Fruit fly (Drosophila melanogaster): Measurements from ENCODE around the gene CG14377.

- no peak for TF ChIP-seq CG9876 (GFP tag; optimal IDR thresholded peaks at IDR 0.05)
- TF ChIP-seq CG10543 (GFP tag; optimal IDR thresholded peaks at IDR 0.05), result no peak
- TF ChIP-seq CG33557 (GFP tag; optimal IDR thresholded peaks at IDR 0.05), result no peak
- TF ChIP-seq CG12299 (tag; optimal IDR thresholded peaks at IDR 0.05), result no peak
- TF ChIP-seq CG5953 (GFP tag; IDR thresholded peaks at IDR 0.05), result no peak
- no peak for TF ChIP-seq ara (GFP tag; IDR thresholded peaks at IDR 0.05)
- no peak for TF ChIP-seq mld (GFP tag; IDR thresholded peaks at IDR 0.05; ENCODE audit: partially characterized antibody)
- no peak for TF ChIP-seq CG13123 (GFP tag; optimal IDR thresholded peaks at IDR 0.05)
- TF ChIP-seq CG4360 (GFP tag; IDR thresholded peaks at IDR 0.05), result no peak
- TF ChIP-seq en (GFP tag; optimal IDR thresholded peaks at IDR 0.05), result no peak
- no peak for TF ChIP-seq CG10654 (GFP tag; optimal IDR thresholded peaks at IDR 0.05)
- TF ChIP-seq dpn (GFP tag; optimal IDR thresholded peaks at IDR 0.05), result no peak
Measured at dm6 chr3R:13417067-13417595, 19.5 kb downstream of the CG14377 start.
